Worm (Caenorhabditis elegans) whole organism, L1 larva: Measurements from ENCODE around the gene cyp-32A1.

Source experiments
- C34B4.2 ChIP-seq: sonication (generic microtip); optimal IDR thresholded peaks from 2 replicates; lab custom pipeline; 2017; ENCODE audit warnings: mild to moderate bottlenecking, missing genetic modification characterization, missing compliant biosample characterization
- aha-1 ChIP-seq: fragments of 150-350 bp; optimal IDR thresholded peaks from 2 replicates; lab custom pipeline; 2014; ENCODE audit warnings: missing biosample characterization, missing genetic modification characterization
- alr-1 ChIP-seq: fragments of 200-800 bp; sonication (Bioruptor generic); optimal IDR thresholded peaks from 2 replicates; lab custom pipeline; 2018; ENCODE audit warnings: borderline replicate concordance, mild to moderate bottlenecking, missing genetic modification characterization, missing compliant biosample characterization
- aly-2 ChIP-seq: fragments of 150-350 bp; optimal IDR thresholded peaks from 2 replicates; lab custom pipeline; 2014; ENCODE audit warnings: missing biosample characterization, missing genetic modification characterization
- ama-1 ChIP-seq: fragments of 150-350 bp; optimal IDR thresholded peaks from 2 replicates; lab custom pipeline; 2014
- blmp-1 ChIP-seq: fragments of 150-350 bp; optimal IDR thresholded peaks from 2 replicates; lab custom pipeline; 2014; ENCODE audit warnings: missing biosample characterization, missing genetic modification characterization
- ceh-63 ChIP-seq: fragments of 200-800 bp; sonication (Bioruptor generic); optimal IDR thresholded peaks from 2 replicates; lab custom pipeline; 2018; ENCODE audit warnings: mild to moderate bottlenecking, missing genetic modification characterization, missing compliant biosample characterization
- ceh-82 ChIP-seq, 3 experiments: fragments of 150-350 bp in 1 of 3; sonication (generic microtip) in 2 of 3; optimal IDR thresholded peaks; 2 replicates each; lab custom pipeline; 2014 to 2017; ENCODE audit warnings: missing biosample characterization in 3 of 3, missing genetic modification characterization in 3 of 3
- ceh-88 ChIP-seq: fragments of 200-800 bp; sonication (Bioruptor generic); IDR thresholded peaks from 2 replicates; pipeline ENCODE4 v1.3.6; 2022; ENCODE audit warnings: missing genetic modification characterization, missing compliant biosample characterization
- ces-1 ChIP-seq: fragments of 150-350 bp; optimal IDR thresholded peaks from 2 replicates; lab custom pipeline; 2014; ENCODE audit warnings: missing biosample characterization, missing genetic modification reagents, missing genetic modification characterization
- dsc-1 ChIP-seq: sonication (generic microtip); optimal IDR thresholded peaks from 2 replicates; lab custom pipeline; 2016; ENCODE audit warnings: mild to moderate bottlenecking, missing genetic modification characterization, missing compliant biosample characterization
- efl-1 ChIP-seq, 4 experiments: fragments of 150-350 bp; optimal IDR thresholded peaks in 3 of 4; peaks in 1 of 4; 1 replicate in 1 of 4; 2 replicates in 3 of 4; lab custom pipeline; 2014; ENCODE audit warnings: missing biosample characterization in 2 of 4, missing genetic modification characterization in 2 of 4, missing genetic modification reagents in 2 of 4
- efl-3 ChIP-seq: fragments of 200-800 bp; sonication (Bioruptor generic); optimal IDR thresholded peaks from 2 replicates; lab custom pipeline; 2018; ENCODE audit warnings: mild to moderate bottlenecking, missing genetic modification characterization, missing compliant biosample characterization
- egl-13 ChIP-seq: sonication (generic microtip); optimal IDR thresholded peaks from 2 replicates; lab custom pipeline; 2016; ENCODE audit warnings: missing genotype, missing genetic modification reagents, missing genetic modification characterization, missing compliant biosample characterization
- egl-27 ChIP-seq, 2 experiments: fragments of 150-350 bp in 1 of 2; sonication (generic microtip); optimal IDR thresholded peaks; 3 replicates each; lab custom pipeline; 2017 to 2018; ENCODE audit warnings: missing biosample characterization in 2 of 2, missing genetic modification characterization in 2 of 2, missing genetic modification reagents in 2 of 2
- elt-3 ChIP-seq, 6 experiments: fragments of 150-350 bp in 1 of 6; sonication (generic microtip); optimal IDR thresholded peaks; 2 replicates each; lab custom pipeline; 2017 to 2018; ENCODE audit warnings: missing biosample characterization in 6 of 6, missing genetic modification characterization in 6 of 6, inconsistent platforms in 1 of 6
- fkh-4 ChIP-seq: sonication (generic microtip); optimal IDR thresholded peaks from 2 replicates; lab custom pipeline; 2016; ENCODE audit warnings: missing compliant biosample characterization, missing genetic modification characterization, borderline replicate concordance
- fos-1 ChIP-seq: fragments of 150-350 bp; optimal IDR thresholded peaks from 2 replicates; lab custom pipeline; 2014; ENCODE audit warnings: missing biosample characterization, missing genetic modification characterization
- hpl-2 ChIP-seq: fragments of 150-350 bp; optimal IDR thresholded peaks from 2 replicates; lab custom pipeline; 2014; ENCODE audit warnings: missing biosample characterization, missing genetic modification reagents, missing genetic modification characterization
- irx-1 ChIP-seq: sonication (generic microtip); optimal IDR thresholded peaks from 2 replicates; lab custom pipeline; 2016; ENCODE audit warnings: missing genetic modification characterization, missing compliant biosample characterization
- jun-1 ChIP-seq: fragments of 150-350 bp; optimal IDR thresholded peaks from 2 replicates; lab custom pipeline; 2014; ENCODE audit warnings: missing biosample characterization, missing genetic modification reagents, missing genetic modification characterization
- lin-35 ChIP-seq, 2 experiments: fragments of 150-350 bp; optimal IDR thresholded peaks; 2 replicates each; lab custom pipeline; 2014; ENCODE audit warnings: missing biosample characterization in 2 of 2, missing genetic modification characterization in 2 of 2, missing genetic modification reagents in 2 of 2
- mef-2 ChIP-seq: fragments of 150-350 bp; optimal IDR thresholded peaks from 2 replicates; lab custom pipeline; 2014; ENCODE audit warnings: missing biosample characterization, missing genetic modification characterization
- mep-1 ChIP-seq: fragments of 150-350 bp; optimal IDR thresholded peaks from 2 replicates; lab custom pipeline; 2014; ENCODE audit warnings: missing biosample characterization, missing genetic modification characterization
- nhr-12 ChIP-seq: sonication (generic microtip); optimal IDR thresholded peaks from 2 replicates; lab custom pipeline; 2017; ENCODE audit warnings: missing biosample characterization, missing genetic modification characterization
- nhr-19 ChIP-seq: fragments of 200-800 bp; sonication (Bioruptor generic); conservative IDR thresholded peaks from 2 replicates; pipeline ENCODE4 v1.3.6; 2022; ENCODE audit warnings: missing genetic modification characterization, missing compliant biosample characterization
- nhr-237 ChIP-seq: fragments of 150-350 bp; optimal IDR thresholded peaks from 2 replicates; lab custom pipeline; 2014; ENCODE audit warnings: missing biosample characterization, missing genetic modification characterization
- nhr-28 ChIP-seq: fragments of 150-350 bp; optimal IDR thresholded peaks from 2 replicates; lab custom pipeline; 2014; ENCODE audit warnings: missing biosample characterization, missing genetic modification characterization
- nhr-47 ChIP-seq: sonication (generic microtip); optimal IDR thresholded peaks from 2 replicates; lab custom pipeline; 2016; ENCODE audit warnings: mild to moderate bottlenecking, missing genetic modification characterization, moderate library complexity, missing compliant biosample characterization
- nhr-71 ChIP-seq: sonication (generic microtip); optimal IDR thresholded peaks from 2 replicates; lab custom pipeline; 2016; ENCODE audit warnings: mild to moderate bottlenecking, missing genetic modification characterization, moderate library complexity, missing compliant biosample characterization
- nhr-76 ChIP-seq: sonication (generic microtip); optimal IDR thresholded peaks from 2 replicates; lab custom pipeline; 2017; ENCODE audit warnings: missing biosample characterization, missing genetic modification characterization
- nhr-77 ChIP-seq: fragments of 150-350 bp; optimal IDR thresholded peaks from 2 replicates; lab custom pipeline; 2014; ENCODE audit warnings: missing biosample characterization, missing genetic modification characterization
- nhr-90 ChIP-seq: sonication (generic microtip); optimal IDR thresholded peaks from 2 replicates; lab custom pipeline; 2016; ENCODE audit warnings: mild to moderate bottlenecking, missing genetic modification characterization, missing compliant biosample characterization; ENCODE audit not compliant: poor library complexity
- pag-3 ChIP-seq: sonication (generic microtip); optimal IDR thresholded peaks from 2 replicates; lab custom pipeline; 2017; ENCODE audit warnings: missing genetic modification characterization, mild to moderate bottlenecking, missing compliant biosample characterization, antibody characterized with exemption, borderline replicate concordance; ENCODE audit not compliant: insufficient read depth
- pax-3 ChIP-seq: fragments of 200-800 bp; sonication (Bioruptor generic); optimal IDR thresholded peaks from 2 replicates; lab custom pipeline; 2018; ENCODE audit warnings: mild to moderate bottlenecking, missing genetic modification characterization, moderate library complexity, missing compliant biosample characterization
- pqm-1 ChIP-seq: sonication (generic microtip); optimal IDR thresholded peaks from 3 replicates; lab custom pipeline; 2017; ENCODE audit warnings: missing biosample characterization, missing genetic modification characterization
- skn-1 ChIP-seq: fragments of 150-350 bp; optimal IDR thresholded peaks from 2 replicates; lab custom pipeline; 2014; ENCODE audit warnings: missing biosample characterization, missing genetic modification characterization
- snu-23 ChIP-seq: sonication (generic microtip); optimal IDR thresholded peaks from 2 replicates; lab custom pipeline; 2016; ENCODE audit warnings: missing genetic modification characterization, missing compliant biosample characterization
- sptf-1 ChIP-seq: fragments of 150-350 bp; optimal IDR thresholded peaks from 2 replicates; lab custom pipeline; 2014; ENCODE audit warnings: missing biosample characterization, missing genetic modification characterization
- sup-37 ChIP-seq: fragments of 200-800 bp; sonication (Bioruptor generic); optimal IDR thresholded peaks from 2 replicates; lab custom pipeline; 2018; ENCODE audit warnings: mild to moderate bottlenecking, missing genetic modification characterization, missing compliant biosample characterization
- swsn-7 ChIP-seq: sonication (generic microtip); optimal IDR thresholded peaks from 2 replicates; lab custom pipeline; 2016; ENCODE audit warnings: missing genetic modification characterization, missing compliant biosample characterization
- tlp-1 ChIP-seq: fragments of 150-350 bp; optimal IDR thresholded peaks from 2 replicates; lab custom pipeline; 2014; ENCODE audit warnings: missing biosample characterization, missing genetic modification characterization
- unc-130 ChIP-seq: fragments of 150-350 bp; optimal IDR thresholded peaks from 2 replicates; lab custom pipeline; 2017; ENCODE audit warnings: missing biosample characterization, missing genetic modification characterization, inconsistent platforms
- unc-62 ChIP-seq: fragments of 150-350 bp; optimal IDR thresholded peaks from 2 replicates; lab custom pipeline; 2014; ENCODE audit warnings: missing biosample characterization, missing genetic modification reagents, missing genetic modification characterization
- vab-15 ChIP-seq: sonication (generic microtip); optimal IDR thresholded peaks from 2 replicates; lab custom pipeline; 2017; ENCODE audit warnings: missing genotype, mild to moderate bottlenecking, missing genetic modification characterization, missing compliant biosample characterization
- xbp-1 ChIP-seq: sonication (generic microtip); optimal IDR thresholded peaks from 2 replicates; lab custom pipeline; 2016; ENCODE audit warnings: missing genetic modification characterization, missing compliant biosample characterization

The cyp-32A1 gene

ce11 chrV:7804064-7804800 lies 22.6 kb downstream of the cyp-32A1 start, which contains the start of gene uvs-1 (continued):
- TF ChIP-seq tlp-1, result no peak
- TF ChIP-seq nhr-76 (tag; lab: Kevin White, UChicago), result no peak
- no peak for TF ChIP-seq jun-1
- peak; percentile 38 to 48 for TF ChIP-seq efl-1 (optimal IDR thresholded peaks at IDR 0.05; lab: Kevin White, UChicago)
- TF ChIP-seq efl-1 (GFP tag; optimal IDR thresholded peaks at IDR 0.05 in 1 of 2; lab: Kevin White, UChicago), result peak; percentile 33 to 95
- TF ChIP-seq dsc-1 (tag; lab: Kevin White, UChicago), result no peak
- TF ChIP-seq C34B4.2, result no peak
- TF ChIP-seq nhr-90 (tag; lab: Kevin White, UChicago), result peak; percentile 64
- TF ChIP-seq hpl-2 (GFP tag; lab: Kevin White, UChicago), result no peak
- peak; percentile 24 for TF ChIP-seq nhr-77 (tag; lab: Kevin White, UChicago)
- no peak for TF ChIP-seq ama-1
- no peak for TF ChIP-seq swsn-7 (tag; lab: Kevin White, UChicago)
- TF ChIP-seq ces-1 (GFP tag; lab: Kevin White, UChicago), result no peak
- TF ChIP-seq ceh-88 (GFP tag; lab: Robert Waterston, UW), result no peak
- peak in 2 of 3 experiments; percentile 20 to 78 for TF ChIP-seq ceh-82 (tag; optimal IDR thresholded peaks at IDR 0.05; lab: Kevin White, UChicago)
- no peak for TF ChIP-seq fos-1
- peak; percentile 69 for TF ChIP-seq nhr-19 (GFP tag; lab: Robert Waterston, UW)
- peak; percentile 57 for TF ChIP-seq mep-1 (tag; lab: Kevin White, UChicago)
- TF ChIP-seq vab-15 (tag; lab: Kevin White, UChicago), result peak; percentile 64
- TF ChIP-seq nhr-47 (tag; lab: Kevin White, UChicago), result peak; percentile 57
- TF ChIP-seq egl-27 (tag; optimal IDR thresholded peaks at IDR 0.05; lab: Kevin White, UChicago), result no peak
- no peak for TF ChIP-seq pag-3 (tag; lab: Kevin White, UChicago)
- TF ChIP-seq blmp-1, result peak; percentile 79
- TF ChIP-seq irx-1 (tag; lab: Kevin White, UChicago), result peak; percentile 46
- no peak for TF ChIP-seq nhr-12 (tag; lab: Kevin White, UChicago)
- TF ChIP-seq unc-62 (GFP tag; lab: Kevin White, UChicago), result no peak
- TF ChIP-seq snu-23 (GFP tag; lab: Kevin White, UChicago), result peak; percentile 40
- peak; percentile 57 for TF ChIP-seq sup-37 (GFP tag; lab: Kevin White, UChicago)
- no peak for TF ChIP-seq pqm-1 (tag; lab: Kevin White, UChicago)
- TF ChIP-seq mef-2 (tag; lab: Kevin White, UChicago), result no peak
- TF ChIP-seq egl-13 (tag; lab: Kevin White, UChicago), result no peak
- TF ChIP-seq nhr-71 (tag; lab: Kevin White, UChicago), result peak; percentile 77
- TF ChIP-seq pax-3 (tag; lab: Kevin White, UChicago), result no peak

ce11 chrV:7804801-7805163 lies 23.2 kb downstream of the cyp-32A1 start, which contains the start of gene xpo-1:
Gene xpo-1 (plus strand): TSS chrV:7805064.
- TF ChIP-seq efl-3 (GFP tag; lab: Kevin White, UChicago) (no peak), ceh-63 (no peak), hpl-2 (GFP tag; lab: Kevin White, UChicago) (no peak), nhr-12 (tag; lab: Kevin White, UChicago) (no peak), nhr-19 (GFP tag; lab: Robert Waterston, UW) (no peak), elt-3 (tag; optimal IDR thresholded peaks at IDR 0.05; lab: Kevin White, UChicago) (peak in 1 of 6 experiments; percentile 18), blmp-1 (peak; percentile 19), efl-1 (optimal IDR thresholded peaks at IDR 0.05; lab: Kevin White, UChicago) (no peak), efl-1 (GFP tag; optimal IDR thresholded peaks at IDR 0.05 in 1 of 2; lab: Kevin White, UChicago) (peak in 1 of 2 experiments; percentile 20)

ce11 chrV:7806629-7807028 lies 25.0 kb downstream of the cyp-32A1 start:
- TF ChIP-seq ama-1, result no peak
- TF ChIP-seq nhr-28, result no peak
- no peak for TF ChIP-seq skn-1 (tag; lab: Kevin White, UChicago)
- TF ChIP-seq fkh-4 (tag; lab: Kevin White, UChicago), result no peak
- TF ChIP-seq nhr-237, result no peak
- TF ChIP-seq unc-130 (tag; lab: Kevin White, UChicago), result no peak
- TF ChIP-seq nhr-19 (GFP tag; lab: Robert Waterston, UW), result no peak
- no peak for TF ChIP-seq aly-2 (tag; lab: Kevin White, UChicago)
- no peak for TF ChIP-seq alr-1 (tag; lab: Kevin White, UChicago)
- no peak for TF ChIP-seq nhr-76 (tag; lab: Kevin White, UChicago)
- TF ChIP-seq elt-3 (tag; optimal IDR thresholded peaks at IDR 0.05; lab: Kevin White, UChicago), result no peak
- TF ChIP-seq aha-1 (tag; lab: Kevin White, UChicago), result no peak
- no peak for TF ChIP-seq nhr-90 (tag; lab: Kevin White, UChicago)
- no peak for TF ChIP-seq pqm-1 (tag; lab: Kevin White, UChicago)
- no peak for TF ChIP-seq sptf-1 (tag; lab: Kevin White, UChicago)
- TF ChIP-seq lin-35 (GFP tag; optimal IDR thresholded peaks at IDR 0.05; lab: Kevin White, UChicago), result no peak
- TF ChIP-seq xbp-1, result no peak
- no peak for TF ChIP-seq irx-1 (tag; lab: Kevin White, UChicago)
- TF ChIP-seq C34B4.2, result no peak
